Worm (Caenorhabditis elegans): ENCODE measurements around the gene nhr-119.

The nhr-119 gene

DNA sequence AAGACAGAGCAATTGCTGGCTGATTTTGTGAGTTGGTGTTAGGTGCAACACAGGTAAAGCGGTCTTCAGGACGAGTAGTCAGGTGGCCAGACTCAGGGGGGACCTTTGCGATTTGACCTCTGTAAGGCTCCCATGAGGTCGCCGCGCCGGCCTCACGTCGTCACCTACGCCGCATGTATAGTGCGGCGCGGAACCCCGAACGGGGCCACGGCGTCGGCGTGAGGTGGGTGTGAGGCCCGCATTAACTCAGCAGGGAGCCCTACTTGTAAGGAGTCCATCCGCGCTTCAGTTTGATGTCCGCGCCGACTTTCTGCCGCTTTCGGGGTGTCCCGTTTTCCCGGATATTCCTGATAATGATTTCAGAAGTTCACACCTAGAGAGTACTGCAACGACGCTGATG, 45.8 kb downstream of the nhr-119 start:
- TF ChIP-seq egrh-3 (GFP tag; IDR thresholded peaks at IDR 0.05) (peak; percentile 52; the same call in 1 of the 2 replicates), ceh-91 (GFP tag; IDR thresholded peaks at IDR 0.05) (no peak), lin-26 (GFP tag; IDR thresholded peaks at IDR 0.05) (0 out of 2 replicates have a peak, but pooled peaks have one; percentile 4), zfh-2 (GFP tag; conservative IDR thresholded peaks at IDR 0.05) (peak; percentile 73), F57A8.1 (GFP tag; optimal IDR thresholded peaks at IDR 0.05) (no peak), lag-1 (GFP tag; IDR thresholded peaks at IDR 0.05) (no peak), zim-3 (tag; optimal IDR thresholded peaks at IDR 0.05) (no peak), ets-4 (GFP tag; optimal IDR thresholded peaks at IDR 0.05) (no peak), bed-2 (GFP tag; IDR thresholded peaks at IDR 0.05) (no peak), ztf-18 (tag; optimal IDR thresholded peaks at IDR 0.05) (no peak), ztf-26 (tag; optimal IDR thresholded peaks at IDR 0.05) (no peak), D2030.7 (GFP tag; IDR thresholded peaks at IDR 0.05) (no peak)

- TF ChIP-seq dpff-1 (tag; optimal IDR thresholded peaks at IDR 0.05) (no peak), F55B11.4 (tag; optimal IDR thresholded peaks at IDR 0.05; ENCODE audit: borderline replicate concordance, insufficient read depth) (no peak), D2030.7 (GFP tag; IDR thresholded peaks at IDR 0.05) (no peak), T26A5.8 (tag; optimal IDR thresholded peaks at IDR 0.05) (no peak), ceh-79 (tag; optimal IDR thresholded peaks at IDR 0.05) (no peak), lsl-1 (GFP tag; optimal IDR thresholded peaks at IDR 0.05) (no peak), ztf-18 (tag; optimal IDR thresholded peaks at IDR 0.05) (no peak), nfya-2 (GFP tag; IDR thresholded peaks at IDR 0.05) (no peak), cebp-1 (GFP tag; IDR thresholded peaks at IDR 0.05) (no peak), cebp-1 (tag; optimal IDR thresholded peaks at IDR 0.05) (no peak), egl-18 (GFP tag; IDR thresholded peaks at IDR 0.05) (no peak), F37B4.10 (GFP tag; IDR thresholded peaks at IDR 0.05) (no peak), lin-54 (GFP tag; optimal IDR thresholded peaks at IDR 0.05) (no peak)
These were observed 47.4 kb downstream of the nhr-119 start, which contains the start of gene F29A7.3 for ce11 chrII:2752999-2753398. Gene F29A7.3, plus strand, starts transcription at chrII:2753299.

DNA sequence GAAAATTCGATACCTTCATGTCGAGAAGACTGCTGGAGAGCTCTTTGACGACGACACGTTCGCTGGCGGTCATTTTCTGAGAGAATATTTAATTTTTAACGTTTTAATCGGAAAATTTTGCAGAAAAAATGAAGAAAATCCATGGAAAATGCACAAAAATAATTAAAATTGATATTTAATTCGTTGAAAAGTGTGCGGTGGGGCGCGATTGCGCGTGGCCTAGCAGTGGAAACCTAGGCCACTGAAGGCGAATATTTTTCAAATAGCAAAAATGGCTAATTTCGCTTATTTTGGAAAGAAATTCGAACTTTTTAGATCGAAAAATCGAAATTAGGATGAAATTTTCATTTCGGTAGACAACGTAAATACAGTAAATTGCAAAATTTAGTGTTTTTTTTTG, 47.9 kb downstream of the nhr-119 start, which contains the start of gene F29A7.6:
Gene F29A7.6, minus strand, starts transcription at position 76 of the 400 bp plus-strand sequence.
- TF ChIP-seq nhr-179 (tag; optimal IDR thresholded peaks at IDR 0.05): no peak
- TF ChIP-seq pha-4 (tag; optimal IDR thresholded peaks at IDR 0.05): no peak
- TF ChIP-seq nfya-1 (tag; optimal IDR thresholded peaks at IDR 0.05; ENCODE audit: borderline replicate concordance, insufficient read depth): no peak
- TF ChIP-seq cebp-2 (GFP tag; IDR thresholded peaks at IDR 0.05): no peak
- no peak for TF ChIP-seq ztf-6 (GFP tag; IDR thresholded peaks at IDR 0.05)
- TF ChIP-seq tbp1 (GFP tag; optimal IDR thresholded peaks at IDR 0.05): peak; percentile 21
- TF ChIP-seq nfyb-1 (GFP tag; IDR thresholded peaks at IDR 0.05): no peak
- no peak for TF ChIP-seq ztf-25 (GFP tag; IDR thresholded peaks at IDR 0.05)
- no peak for TF ChIP-seq gei-17 (GFP tag; optimal IDR thresholded peaks at IDR 0.05)
- TF ChIP-seq sea-2 (GFP tag; IDR thresholded peaks at IDR 0.05): no peak
- TF ChIP-seq rec-8 (tag; optimal IDR thresholded peaks at IDR 0.05): no peak
- TF ChIP-seq rpc-1 (optimal IDR thresholded peaks at IDR 0.05): no peak
- TF ChIP-seq rpc-1 (tag; optimal IDR thresholded peaks at IDR 0.05): no peak
- TF ChIP-seq B0336.3 (GFP tag; IDR thresholded peaks at IDR 0.05): no peak
- no peak for TF ChIP-seq Y56A3A.18 (GFP tag; IDR thresholded peaks at IDR 0.05)
- TF ChIP-seq ceh-79 (tag; optimal IDR thresholded peaks at IDR 0.05): no peak
- no peak for TF ChIP-seq akir-1 (GFP tag; optimal IDR thresholded peaks at IDR 0.05)
- TF ChIP-seq ztf-3 (GFP tag; optimal IDR thresholded peaks at IDR 0.05): no peak
- TF ChIP-seq hmg-1.2 (GFP tag; IDR thresholded peaks at IDR 0.05): no peak
- no peak for TF ChIP-seq egrh-3 (GFP tag; IDR thresholded peaks at IDR 0.05)
- no peak for TF ChIP-seq let-526 (GFP tag; IDR thresholded peaks at IDR 0.05)
- TF ChIP-seq lin-54 (GFP tag; optimal IDR thresholded peaks at IDR 0.05): peak; percentile 55
- TF ChIP-seq mxl-1 (tag; optimal IDR thresholded peaks at IDR 0.05): no peak
- peak; percentile 69; the same call in 1 of the 2 replicates for TF ChIP-seq ztf-28 (GFP tag; IDR thresholded peaks at IDR 0.05)
- TF ChIP-seq ccch-3 (GFP tag; optimal IDR thresholded peaks at IDR 0.05): no peak
- no peak for TF ChIP-seq tbx-9 (tag; optimal IDR thresholded peaks at IDR 0.05; ENCODE audit: borderline replicate concordance)
- TF ChIP-seq ama-1 (optimal IDR thresholded peaks at IDR 0.05): no peak
- no peak for TF ChIP-seq ama-1 (GFP tag; optimal IDR thresholded peaks at IDR 0.05)
- no peak for TF ChIP-seq ztf-26 (tag; optimal IDR thresholded peaks at IDR 0.05)
